Worm (Caenorhabditis elegans) whole organism, late embryonic: ENCODE results near the gene srz-18.

Source experiments
- F13H6.1 ChIP-seq: sonication (generic microtip); optimal IDR thresholded peaks from 2 replicates; lab custom pipeline; 2016; ENCODE audit warnings: missing genetic modification characterization, missing compliant biosample characterization
- ceh-9 ChIP-seq: sonication (generic microtip); optimal IDR thresholded peaks from 2 replicates; lab custom pipeline; 2016; ENCODE audit warnings: mild to moderate bottlenecking, missing genetic modification characterization, inconsistent platforms, missing compliant biosample characterization
- hlh-6 ChIP-seq: sonication (generic microtip); optimal IDR thresholded peaks from 2 replicates; lab custom pipeline; 2016; ENCODE audit warnings: missing genotype, missing genetic modification characterization, missing compliant biosample characterization
- lim-6 ChIP-seq: sonication (generic microtip); optimal IDR thresholded peaks from 2 replicates; lab custom pipeline; 2016; ENCODE audit warnings: missing genetic modification characterization, missing compliant biosample characterization
- madf-2 ChIP-seq: sonication (generic microtip); optimal IDR thresholded peaks from 2 replicates; lab custom pipeline; 2017; ENCODE audit warnings: missing genetic modification characterization, missing compliant biosample characterization
- nhr-11 ChIP-seq: fragments of 150-350 bp; optimal IDR thresholded peaks from 2 replicates; lab custom pipeline; 2014; ENCODE audit warnings: missing biosample characterization, missing genetic modification characterization
- pha-4 ChIP-seq: fragments of 150-350 bp; optimal IDR thresholded peaks from 2 replicates; lab custom pipeline; 2018; ENCODE audit warnings: missing biosample characterization, missing genetic modification reagents, missing genetic modification characterization
- rnt-1 ChIP-seq: sonication (generic microtip); optimal IDR thresholded peaks from 2 replicates; lab custom pipeline; 2016; ENCODE audit warnings: missing genetic modification characterization, missing compliant biosample characterization
- syd-9 ChIP-seq: sonication (generic microtip); optimal IDR thresholded peaks from 2 replicates; lab custom pipeline; 2016; ENCODE audit warnings: mild to moderate bottlenecking, missing genetic modification characterization, moderate library complexity, missing compliant biosample characterization
- tbx-2 ChIP-seq: sonication (generic microtip); optimal IDR thresholded peaks from 2 replicates; lab custom pipeline; 2016; ENCODE audit warnings: missing genetic modification characterization, missing compliant biosample characterization
- unc-86 ChIP-seq: sonication (generic microtip); optimal IDR thresholded peaks from 2 replicates; lab custom pipeline; 2016; ENCODE audit warnings: missing genetic modification characterization, missing compliant biosample characterization
- ztf-16 ChIP-seq: sonication (generic microtip); optimal IDR thresholded peaks from 2 replicates; lab custom pipeline; 2017; ENCODE audit warnings: missing genetic modification characterization, missing compliant biosample characterization

- TF ChIP-seq pha-4 (tag; lab: Kevin White, UChicago) (no peak), ceh-9 (no peak), rnt-1 (tag; lab: Kevin White, UChicago) (no peak), madf-2 (tag; lab: Kevin White, UChicago) (no peak), unc-86 (no peak), ztf-16 (tag; lab: Kevin White, UChicago) (no peak), syd-9 (no peak), F13H6.1 (no peak), tbx-2 (tag; lab: Kevin White, UChicago) (no peak), lim-6 (tag; lab: Kevin White, UChicago) (no peak), nhr-11 (tag; lab: Kevin White, UChicago) (no peak), hlh-6 (tag; lab: Kevin White, UChicago) (no peak)
Measured at ce11 chrV:20626043-20626761, at the start of gene srz-18, which contains the start of gene F46B3.9.
